Worm (Caenorhabditis elegans): Measurements from ENCODE around the gene F54C9.9.

ce11 chrII:8626598-8626997, 48.7 kb downstream of the F54C9.9 start:
- TF ChIP-seq ref-1 (GFP tag; conservative IDR thresholded peaks at IDR 0.05) (no peak), ztf-23 (GFP tag; IDR thresholded peaks at IDR 0.05) (no peak), med-1 (GFP tag; optimal IDR thresholded peaks at IDR 0.05; ENCODE audit: insufficient read depth) (no peak), T22C8.4 (GFP tag; IDR thresholded peaks at IDR 0.05) (no peak)
